Worm (Caenorhabditis elegans) whole organism, L4/young adult: Measurements from ENCODE around the gene ZK813.7.

Experiments
- dao-5 ChIP-seq: sonication (generic microtip); optimal IDR thresholded peaks from 2 replicates; lab custom pipeline; 2016; ENCODE audit warnings: missing genotype, missing genetic modification characterization, moderate library complexity, missing compliant biosample characterization
- him-1 ChIP-seq: sonication (generic microtip); optimal IDR thresholded peaks from 2 replicates; lab custom pipeline; 2016; ENCODE audit warnings: missing genotype, missing genetic modification reagents, missing genetic modification characterization, missing compliant biosample characterization

DNA sequence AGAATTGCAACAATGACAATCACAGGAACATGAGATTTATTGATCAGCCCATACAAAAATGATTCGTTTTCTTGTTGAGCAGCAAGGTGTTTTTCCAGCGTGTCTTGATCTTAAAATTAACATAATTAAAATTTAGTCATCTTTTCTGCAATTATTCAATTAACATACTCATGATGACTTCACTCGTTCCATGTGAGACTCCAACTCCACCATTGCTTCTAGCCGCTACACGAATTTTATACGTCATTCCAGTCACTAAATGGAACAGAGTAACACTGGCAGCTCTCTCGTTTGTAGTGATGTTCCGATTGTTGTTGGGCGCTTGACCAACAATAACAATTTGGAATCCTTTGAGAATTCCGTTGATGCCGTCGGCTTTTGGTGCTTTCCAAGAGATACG, 9.3 kb downstream of the ZK813.7 start:
- TF ChIP-seq him-1 (tag; lab: Kevin White, UChicago) = no peak
- TF ChIP-seq dao-5 = no peak
